Worm (Caenorhabditis elegans): ENCODE measurements around the gene T09F3.5.

The T09F3.5 gene

ce11 chrII:10374776-10375175 lies 21.9 kb upstream of the T09F3.5 start:
- TF ChIP-seq nhr-76 (tag; optimal IDR thresholded peaks at IDR 0.05) = no peak
- TF ChIP-seq lsy-2 (tag; optimal IDR thresholded peaks at IDR 0.05) = no peak
- TF ChIP-seq mls-2 (tag; optimal IDR thresholded peaks at IDR 0.05) = peak; percentile 55
- TF ChIP-seq ceh-43 (GFP tag; optimal IDR thresholded peaks at IDR 0.05) = peak; percentile 43
- TF ChIP-seq cnd-1 (tag; optimal IDR thresholded peaks at IDR 0.05) = no peak
- no peak for TF ChIP-seq nhr-12 (tag; optimal IDR thresholded peaks at IDR 0.05)
- peak; percentile 64 for TF ChIP-seq sptf-1 (tag; optimal IDR thresholded peaks at IDR 0.05)
- no peak for TF ChIP-seq blmp-1 (tag; optimal IDR thresholded peaks at IDR 0.05)
- TF ChIP-seq unc-39 (tag; optimal IDR thresholded peaks at IDR 0.05) = no peak
- TF ChIP-seq elt-3 (tag; optimal IDR thresholded peaks at IDR 0.05) = no peak

ce11 chrII:10377901-10378300 lies 18.8 kb upstream of the T09F3.5 start:
- TF ChIP-seq lsy-2 (tag; optimal IDR thresholded peaks at IDR 0.05) (no peak), flh-1 (GFP tag; optimal IDR thresholded peaks at IDR 0.05) (no peak), unc-39 (tag; optimal IDR thresholded peaks at IDR 0.05) (no peak), ceh-83 (GFP tag; optimal IDR thresholded peaks at IDR 0.05) (no peak), hlh-1 (tag; optimal IDR thresholded peaks at IDR 0.05) (no peak), M03D4.4 (tag; optimal IDR thresholded peaks at IDR 0.05) (no peak), sem-2 (GFP tag; optimal IDR thresholded peaks at IDR 0.05) (no peak), cnd-1 (tag; optimal IDR thresholded peaks at IDR 0.05) (no peak), mab-5 (tag; optimal IDR thresholded peaks at IDR 0.05) (no peak)

ce11 chrII:10379546-10379945 lies 17.1 kb upstream of the T09F3.5 start:
- TF ChIP-seq tbx-8 (GFP tag; optimal IDR thresholded peaks at IDR 0.05) = no peak
- TF ChIP-seq unc-62 (GFP tag; optimal IDR thresholded peaks at IDR 0.05) = no peak
- no peak for TF ChIP-seq unc-39 (tag; optimal IDR thresholded peaks at IDR 0.05)
- TF ChIP-seq nhr-2 (tag; optimal IDR thresholded peaks at IDR 0.05) = no peak
- TF ChIP-seq mab-5 (tag; optimal IDR thresholded peaks at IDR 0.05) = no peak
- TF ChIP-seq unc-120 (tag; optimal IDR thresholded peaks at IDR 0.05; ENCODE audit: poor library complexity, severe bottlenecking) = no peak
- TF ChIP-seq drap-1 (GFP tag; optimal IDR thresholded peaks at IDR 0.05) = no peak
- no peak for TF ChIP-seq elt-3 (tag; optimal IDR thresholded peaks at IDR 0.05)
- TF ChIP-seq mls-2 (tag; optimal IDR thresholded peaks at IDR 0.05) = no peak
- TF ChIP-seq snpc-4 (tag; optimal IDR thresholded peaks at IDR 0.05) = no peak
- TF ChIP-seq M03D4.4 (tag; optimal IDR thresholded peaks at IDR 0.05) = no peak
- no peak for TF ChIP-seq zip-8 (tag; optimal IDR thresholded peaks at IDR 0.05)
- TF ChIP-seq sem-2 (GFP tag; optimal IDR thresholded peaks at IDR 0.05) = no peak
- no peak for TF ChIP-seq bed-3 (GFP tag; optimal IDR thresholded peaks at IDR 0.05)

- TF ChIP-seq bed-3 (GFP tag; optimal IDR thresholded peaks at IDR 0.05) (no peak), hlh-1 (tag; optimal IDR thresholded peaks at IDR 0.05) (no peak), mls-2 (tag; optimal IDR thresholded peaks at IDR 0.05) (peak; percentile 34), mab-5 (tag; optimal IDR thresholded peaks at IDR 0.05) (no peak), mep-1 (tag; optimal IDR thresholded peaks at IDR 0.05) (peak; percentile 17), lsy-2 (tag; optimal IDR thresholded peaks at IDR 0.05) (no peak), flh-1 (GFP tag; optimal IDR thresholded peaks at IDR 0.05) (no peak), unc-120 (tag; optimal IDR thresholded peaks at IDR 0.05; ENCODE audit: poor library complexity, severe bottlenecking) (peak; percentile 54), ham-2 (GFP tag; optimal IDR thresholded peaks at IDR 0.05) (no peak), nhr-76 (tag; optimal IDR thresholded peaks at IDR 0.05) (no peak), sem-2 (GFP tag; optimal IDR thresholded peaks at IDR 0.05) (no peak), unc-39 (tag; optimal IDR thresholded peaks at IDR 0.05) (no peak), drap-1 (GFP tag; optimal IDR thresholded peaks at IDR 0.05) (no peak), ceh-43 (GFP tag; optimal IDR thresholded peaks at IDR 0.05) (no peak), nhr-237 (tag; optimal IDR thresholded peaks at IDR 0.05) (peak; percentile 48), snpc-4 (tag; optimal IDR thresholded peaks at IDR 0.05) (no peak), ceh-39 (tag; optimal IDR thresholded peaks at IDR 0.05) (no peak), ceh-83 (GFP tag; optimal IDR thresholded peaks at IDR 0.05) (no peak), lin-32 (GFP tag; optimal IDR thresholded peaks at IDR 0.05) (no peak), sptf-1 (tag; optimal IDR thresholded peaks at IDR 0.05) (no peak)
Measured at ce11 chrII:10382247-10382646, 14.4 kb upstream of the T09F3.5 start.

- no peak for TF ChIP-seq ham-2 (GFP tag; optimal IDR thresholded peaks at IDR 0.05)
- no peak for TF ChIP-seq nhr-12 (tag; optimal IDR thresholded peaks at IDR 0.05)
- peak; percentile 37 for TF ChIP-seq sptf-1 (tag; optimal IDR thresholded peaks at IDR 0.05)
- TF ChIP-seq blmp-1 (tag; optimal IDR thresholded peaks at IDR 0.05) = no peak
- no peak for TF ChIP-seq ztf-11 (tag; optimal IDR thresholded peaks at IDR 0.05)
- TF ChIP-seq nhr-76 (tag; optimal IDR thresholded peaks at IDR 0.05) = no peak
- TF ChIP-seq mab-5 (tag; optimal IDR thresholded peaks at IDR 0.05) = no peak
- no peak for TF ChIP-seq unc-62 (GFP tag; optimal IDR thresholded peaks at IDR 0.05)
- no peak for TF ChIP-seq ceh-43 (GFP tag; optimal IDR thresholded peaks at IDR 0.05)
- TF ChIP-seq mls-2 (tag; optimal IDR thresholded peaks at IDR 0.05) = no peak
- no peak for TF ChIP-seq sem-2 (GFP tag; optimal IDR thresholded peaks at IDR 0.05)
- TF ChIP-seq cnd-1 (tag; optimal IDR thresholded peaks at IDR 0.05) = no peak
- no peak for TF ChIP-seq snpc-4 (tag; optimal IDR thresholded peaks at IDR 0.05)
- TF ChIP-seq lin-32 (GFP tag; optimal IDR thresholded peaks at IDR 0.05) = no peak
- no peak for TF ChIP-seq ceh-39 (tag; optimal IDR thresholded peaks at IDR 0.05)
- TF ChIP-seq hlh-1 (tag; optimal IDR thresholded peaks at IDR 0.05) = no peak
- TF ChIP-seq unc-120 (tag; optimal IDR thresholded peaks at IDR 0.05; ENCODE audit: poor library complexity, severe bottlenecking) = peak; percentile 75
- TF ChIP-seq lin-13 (tag; optimal IDR thresholded peaks at IDR 0.05) = no peak
- TF ChIP-seq lsy-2 (tag; optimal IDR thresholded peaks at IDR 0.05) = no peak
- no peak for TF ChIP-seq elt-1 (tag; optimal IDR thresholded peaks at IDR 0.05; ENCODE audit: borderline replicate concordance, insufficient read depth)
- TF ChIP-seq nhr-2 (tag; optimal IDR thresholded peaks at IDR 0.05) = no peak
- TF ChIP-seq nhr-237 (tag; optimal IDR thresholded peaks at IDR 0.05) = peak; percentile 41
- TF ChIP-seq ceh-83 (GFP tag; optimal IDR thresholded peaks at IDR 0.05) = no peak
- no peak for TF ChIP-seq tbx-8 (GFP tag; optimal IDR thresholded peaks at IDR 0.05)
Measured at ce11 chrII:10384680-10385383, 11.8 kb upstream of the T09F3.5 start, which contains the start of gene ztf-27. Gene ztf-27, plus strand, starts transcription at chrII:10385333.

All from whole organism, mixed stage, embryonic.